Worm (Caenorhabditis elegans): ENCODE data around the gene K09E9.7.

K09E9.7 gene

ce11 chrX:15620200-15620599, 20.5 kb upstream of the K09E9.7 start, which contains the start of gene K09E9.1:
TSS of gene K09E9.1 (plus strand) at chrX:15620500.
- TF ChIP-seq F13H6.1 (tag; optimal IDR thresholded peaks at IDR 0.05) (no peak), ceh-14 (tag; optimal IDR thresholded peaks at IDR 0.05) (no peak), ceh-2 (tag; optimal IDR thresholded peaks at IDR 0.05) (no peak), ahr-1 (tag; optimal IDR thresholded peaks at IDR 0.05) (no peak)

ce11 chrX:15621001-15621400, 19.7 kb upstream of the K09E9.7 start:
- TF ChIP-seq ceh-6 (GFP tag; optimal IDR thresholded peaks at IDR 0.05), result no peak
- no peak for TF ChIP-seq ttx-3 (tag; optimal IDR thresholded peaks at IDR 0.05)
- no peak for TF ChIP-seq ama-1 (optimal IDR thresholded peaks at IDR 0.05)
- no peak for TF ChIP-seq madf-2 (tag; optimal IDR thresholded peaks at IDR 0.05)
- no peak for TF ChIP-seq ceh-48 (tag; optimal IDR thresholded peaks at IDR 0.05)

- TF ChIP-seq pha-4 (tag; optimal IDR thresholded peaks at IDR 0.05) (no peak), hlh-30 (tag; optimal IDR thresholded peaks at IDR 0.05; ENCODE audit: insufficient read depth) (no peak), rnt-1 (tag; optimal IDR thresholded peaks at IDR 0.05) (no peak), dve-1 (tag; optimal IDR thresholded peaks at IDR 0.05) (no peak), pat-9 (tag; optimal IDR thresholded peaks at IDR 0.05) (no peak), ets-4 (tag; optimal IDR thresholded peaks at IDR 0.05) (no peak), fkh-6 (tag; optimal IDR thresholded peaks at IDR 0.05) (no peak), sox-2 (GFP tag; IDR thresholded peaks at IDR 0.05) (no peak), npax-4 (tag; optimal IDR thresholded peaks at IDR 0.05) (no peak), hlh-15 (tag; optimal IDR thresholded peaks at IDR 0.05) (no peak), ceh-24 (tag; optimal IDR thresholded peaks at IDR 0.05) (no peak), elt-4 (tag; optimal IDR thresholded peaks at IDR 0.05) (no peak), pag-3 (tag; optimal IDR thresholded peaks at IDR 0.05; ENCODE audit: borderline replicate concordance) (no peak), ceh-34 (tag; optimal IDR thresholded peaks at IDR 0.05) (no peak), mec-3 (tag; optimal IDR thresholded peaks at IDR 0.05; ENCODE audit: borderline replicate concordance) (no peak), gmeb-2 (tag; optimal IDR thresholded peaks at IDR 0.05) (no peak)
Observed at ce11 chrX:15622041-15622440, 18.7 kb upstream of the K09E9.7 start.

- no peak for TF ChIP-seq fkh-6 (tag; optimal IDR thresholded peaks at IDR 0.05)
- no peak for TF ChIP-seq elt-2 (tag; optimal IDR thresholded peaks at IDR 0.05)
- no peak for TF ChIP-seq ceh-6 (GFP tag; optimal IDR thresholded peaks at IDR 0.05)
- no peak for TF ChIP-seq zip-5 (tag; optimal IDR thresholded peaks at IDR 0.05)
- TF ChIP-seq fkh-10 (GFP tag; optimal IDR thresholded peaks at IDR 0.05), result no peak
- no peak for TF ChIP-seq C38D4.7 (GFP tag; optimal IDR thresholded peaks at IDR 0.05)
- no peak for TF ChIP-seq pag-3 (tag; optimal IDR thresholded peaks at IDR 0.05; ENCODE audit: borderline replicate concordance)
Observed at ce11 chrX:15626119-15626850, 14.4 kb upstream of the K09E9.7 start.

ce11 chrX:15627814-15628213, 12.9 kb upstream of the K09E9.7 start:
- TF ChIP-seq unc-42 (tag; optimal IDR thresholded peaks at IDR 0.05), result peak; percentile 16
- no peak for TF ChIP-seq dmd-4 (tag; optimal IDR thresholded peaks at IDR 0.05; ENCODE audit: borderline replicate concordance)
- no peak for TF ChIP-seq lin-11 (tag; optimal IDR thresholded peaks at IDR 0.05)
- TF ChIP-seq dve-1 (tag; optimal IDR thresholded peaks at IDR 0.05), result no peak
- TF ChIP-seq pax-1 (tag; optimal IDR thresholded peaks at IDR 0.05), result no peak

ce11 chrX:15628945-15629344, 11.8 kb upstream of the K09E9.7 start:
- no peak for TF ChIP-seq K02D7.2 (tag; optimal IDR thresholded peaks at IDR 0.05)
- no peak for TF ChIP-seq C38D4.7 (GFP tag; optimal IDR thresholded peaks at IDR 0.05)
- no peak for TF ChIP-seq ztf-16 (tag; optimal IDR thresholded peaks at IDR 0.05)
- TF ChIP-seq npax-4 (tag; optimal IDR thresholded peaks at IDR 0.05), result no peak
- TF ChIP-seq ref-2 (tag; optimal IDR thresholded peaks at IDR 0.05), result no peak
- TF ChIP-seq ets-4 (tag; optimal IDR thresholded peaks at IDR 0.05), result no peak
- TF ChIP-seq ttx-3 (tag; optimal IDR thresholded peaks at IDR 0.05), result no peak

Data from whole organism, late embryonic.